Worm (Caenorhabditis elegans) whole organism, L2 larva: ENCODE data around the gene C52G5.2.
A peak's percentile ranks its signal among the peaks of the same experiment; 100 is the strongest.

Experiments
- C34F6.9 ChIP-seq: fragments of 150-350 bp; optimal IDR thresholded peaks from 2 replicates; lab custom pipeline; 2014; ENCODE audit warnings: missing biosample characterization, missing genetic modification characterization
- F13H6.1 ChIP-seq: sonication (generic microtip); optimal IDR thresholded peaks from 2 replicates; lab custom pipeline; 2016; ENCODE audit warnings: missing genetic modification characterization, missing compliant biosample characterization
- R02D3.7 ChIP-seq: fragments of 150-350 bp; optimal IDR thresholded peaks from 2 replicates; lab custom pipeline; 2014; ENCODE audit warnings: missing biosample characterization, missing genetic modification characterization
- Y55F3AM.14 ChIP-seq: fragments of 200-800 bp; sonication (Bioruptor generic); optimal IDR thresholded peaks from 2 replicates; lab custom pipeline; 2018; ENCODE audit warnings: mild to moderate bottlenecking, missing genetic modification characterization, missing compliant biosample characterization
- ZK546.5 ChIP-seq: sonication (generic microtip); optimal IDR thresholded peaks from 2 replicates; lab custom pipeline; 2017; ENCODE audit warnings: missing biosample characterization, missing genetic modification characterization
- alr-1 ChIP-seq: fragments of 150-350 bp; optimal IDR thresholded peaks from 2 replicates; lab custom pipeline; 2014; ENCODE audit warnings: missing biosample characterization, missing genetic modification characterization
- aly-2 ChIP-seq: fragments of 150-350 bp; optimal IDR thresholded peaks from 2 replicates; lab custom pipeline; 2014; ENCODE audit warnings: missing biosample characterization, missing genetic modification characterization
- ama-1 ChIP-seq: fragments of 150-350 bp; optimal IDR thresholded peaks from 2 replicates; lab custom pipeline; 2018; ENCODE audit warnings: inconsistent platforms
- blmp-1 ChIP-seq: sonication (generic microtip); optimal IDR thresholded peaks from 2 replicates; lab custom pipeline; 2017; ENCODE audit warnings: missing genetic modification characterization, mild to moderate bottlenecking, missing compliant biosample characterization, antibody characterized with exemption, moderate library complexity; ENCODE audit not compliant: insufficient read depth
- ceh-16 ChIP-seq: fragments of 150-350 bp; optimal IDR thresholded peaks from 2 replicates; lab custom pipeline; 2014; ENCODE audit warnings: missing biosample characterization, missing genetic modification characterization
- ceh-82 ChIP-seq: fragments of 150-350 bp; optimal IDR thresholded peaks from 2 replicates; lab custom pipeline; 2014; ENCODE audit warnings: missing biosample characterization, missing genetic modification characterization
- crh-2 ChIP-seq: sonication (generic microtip); optimal IDR thresholded peaks from 2 replicates; lab custom pipeline; 2017; ENCODE audit warnings: missing biosample characterization, missing genetic modification characterization
- dmd-4 ChIP-seq: sonication (generic microtip); optimal IDR thresholded peaks from 2 replicates; lab custom pipeline; 2017; ENCODE audit warnings: missing biosample characterization, missing genetic modification characterization
- egl-27 ChIP-seq: sonication (generic microtip); optimal IDR thresholded peaks from 3 replicates; lab custom pipeline; 2017; ENCODE audit warnings: missing biosample characterization, missing genetic modification reagents, missing genetic modification characterization
- elt-1 ChIP-seq: fragments of 150-350 bp; optimal IDR thresholded peaks from 2 replicates; lab custom pipeline; 2014; ENCODE audit warnings: missing biosample characterization, missing genetic modification characterization
- elt-3 ChIP-seq: sonication (generic microtip); optimal IDR thresholded peaks from 2 replicates; lab custom pipeline; 2017; ENCODE audit warnings: missing biosample characterization, missing genetic modification characterization
- fos-1 ChIP-seq: fragments of 150-350 bp; optimal IDR thresholded peaks from 2 replicates; lab custom pipeline; 2014; ENCODE audit warnings: missing biosample characterization, missing genetic modification characterization
- gmeb-1 ChIP-seq: fragments of 150-350 bp; optimal IDR thresholded peaks from 2 replicates; lab custom pipeline; 2014; ENCODE audit warnings: missing biosample characterization, missing genetic modification characterization
- lin-11 ChIP-seq: fragments of 150-350 bp; sonication (generic microtip); optimal IDR thresholded peaks from 2 replicates; lab custom pipeline; 2014; ENCODE audit warnings: missing biosample characterization, missing genetic modification characterization, inconsistent platforms, mixed read lengths
- lin-13 ChIP-seq: fragments of 150-350 bp; optimal IDR thresholded peaks from 2 replicates; lab custom pipeline; 2014; ENCODE audit warnings: missing biosample characterization, missing genetic modification reagents, missing genetic modification characterization
- lin-39 ChIP-seq: fragments of 150-350 bp; optimal IDR thresholded peaks from 2 replicates; lab custom pipeline; 2014; ENCODE audit warnings: missing biosample characterization, missing genetic modification reagents, missing genetic modification characterization
- lsy-2 ChIP-seq, 2 experiments: fragments of 150-350 bp in 1 of 2; sonication (generic microtip) in 1 of 2; optimal IDR thresholded peaks; 2 replicates each; lab custom pipeline; 2014 to 2017; ENCODE audit warnings: missing biosample characterization in 2 of 2, missing genetic modification characterization in 2 of 2
- mab-5 ChIP-seq: fragments of 150-350 bp; optimal IDR thresholded peaks from 2 replicates; lab custom pipeline; 2014; ENCODE audit warnings: missing biosample characterization, missing genetic modification characterization
- mbf-1 ChIP-seq: sonication (generic microtip); optimal IDR thresholded peaks from 2 replicates; lab custom pipeline; 2017; ENCODE audit warnings: missing biosample characterization, missing genetic modification characterization
- mdl-1 ChIP-seq, 2 experiments: fragments of 150-350 bp in 1 of 2; sonication (generic microtip) in 1 of 2; optimal IDR thresholded peaks; 2 replicates each; lab custom pipeline; 2017; ENCODE audit warnings: missing biosample characterization in 2 of 2, missing genetic modification characterization in 2 of 2
- nhr-10 ChIP-seq: sonication (generic microtip); optimal IDR thresholded peaks from 2 replicates; lab custom pipeline; 2017; ENCODE audit warnings: missing biosample characterization, missing genetic modification characterization
- nhr-11 ChIP-seq: fragments of 150-350 bp; optimal IDR thresholded peaks from 2 replicates; lab custom pipeline; 2014; ENCODE audit warnings: missing biosample characterization, missing genetic modification characterization
- nhr-12 ChIP-seq: fragments of 150-350 bp; optimal IDR thresholded peaks from 2 replicates; lab custom pipeline; 2014; ENCODE audit warnings: missing biosample characterization, missing genetic modification characterization
- nhr-129 ChIP-seq: fragments of 150-350 bp; optimal IDR thresholded peaks from 2 replicates; lab custom pipeline; 2014; ENCODE audit warnings: missing biosample characterization, missing genetic modification characterization
- nhr-21 ChIP-seq: fragments of 150-350 bp; optimal IDR thresholded peaks from 2 replicates; lab custom pipeline; 2014; ENCODE audit warnings: missing biosample characterization, missing genetic modification characterization
- nhr-23 ChIP-seq: fragments of 150-350 bp; optimal IDR thresholded peaks from 2 replicates; lab custom pipeline; 2014; ENCODE audit warnings: missing biosample characterization, missing genetic modification reagents, missing genetic modification characterization
- nhr-237 ChIP-seq: fragments of 150-350 bp; optimal IDR thresholded peaks from 2 replicates; lab custom pipeline; 2014; ENCODE audit warnings: missing biosample characterization, missing genetic modification characterization
- nhr-25 ChIP-seq: fragments of 150-350 bp; sonication (generic microtip); optimal IDR thresholded peaks from 3 replicates; lab custom pipeline; 2014; ENCODE audit warnings: missing biosample characterization, missing genetic modification characterization
- nhr-6 ChIP-seq: fragments of 150-350 bp; optimal IDR thresholded peaks from 2 replicates; lab custom pipeline; 2014; ENCODE audit warnings: missing biosample characterization, missing genetic modification characterization
- nhr-77 ChIP-seq: fragments of 150-350 bp; optimal IDR thresholded peaks from 2 replicates; lab custom pipeline; 2014; ENCODE audit warnings: missing biosample characterization, missing genetic modification characterization
- peb-1 ChIP-seq: fragments of 150-350 bp; optimal IDR thresholded peaks from 2 replicates; lab custom pipeline; 2014; ENCODE audit warnings: missing biosample characterization, missing genetic modification characterization
- sem-4 ChIP-seq: fragments of 150-350 bp; optimal IDR thresholded peaks from 2 replicates; lab custom pipeline; 2014; ENCODE audit warnings: missing biosample characterization, missing genetic modification reagents, missing genetic modification characterization
- skn-1 ChIP-seq: sonication (generic microtip); optimal IDR thresholded peaks from 2 replicates; lab custom pipeline; 2017; ENCODE audit warnings: missing biosample characterization, missing genetic modification characterization
- sma-3 ChIP-seq: sonication (generic microtip); optimal IDR thresholded peaks from 2 replicates; lab custom pipeline; 2016; ENCODE audit warnings: missing genetic modification reagents, missing genetic modification characterization, missing compliant biosample characterization
- sma-9 ChIP-seq, 2 experiments: fragments of 150-350 bp in 1 of 2; sonication (generic microtip) in 1 of 2; optimal IDR thresholded peaks; 2 replicates each; lab custom pipeline; 2014 to 2016; ENCODE audit warnings: missing genetic modification characterization in 2 of 2, mild to moderate bottlenecking in 1 of 2, missing biosample characterization in 1 of 2, missing compliant biosample characterization in 1 of 2, missing genetic modification reagents in 1 of 2, moderate library complexity in 1 of 2
- snpc-4 ChIP-seq: fragments of 150-350 bp; optimal IDR thresholded peaks from 2 replicates; lab custom pipeline; 2014; ENCODE audit warnings: missing biosample characterization, missing genetic modification characterization
- unc-39 ChIP-seq: fragments of 150-350 bp; optimal IDR thresholded peaks from 2 replicates; lab custom pipeline; 2014; ENCODE audit warnings: missing biosample characterization, missing genetic modification characterization
- unc-55 ChIP-seq: fragments of 150-350 bp; sonication (generic microtip); optimal IDR thresholded peaks from 3 replicates; lab custom pipeline; 2014; ENCODE audit warnings: missing biosample characterization, missing genetic modification reagents, missing genetic modification characterization
- unc-62 ChIP-seq: fragments of 150-350 bp; optimal IDR thresholded peaks from 2 replicates; lab custom pipeline; 2014; ENCODE audit warnings: missing biosample characterization, missing genetic modification reagents, missing genetic modification characterization
- zag-1 ChIP-seq: fragments of 150-350 bp; optimal IDR thresholded peaks from 2 replicates; lab custom pipeline; 2014; ENCODE audit warnings: missing biosample characterization, missing genetic modification characterization
- ztf-1 ChIP-seq: fragments of 200-800 bp; sonication (Bioruptor generic); conservative IDR thresholded peaks from 2 replicates; pipeline ENCODE4 v1.3.6; 2022; ENCODE audit warnings: missing genetic modification characterization, missing compliant biosample characterization
- ztf-11 ChIP-seq: sonication (generic microtip); optimal IDR thresholded peaks from 2 replicates; lab custom pipeline; 2017; ENCODE audit warnings: missing biosample characterization, missing genetic modification characterization
- ztf-4 ChIP-seq: fragments of 150-350 bp; optimal IDR thresholded peaks from 2 replicates; lab custom pipeline; 2014; ENCODE audit warnings: missing biosample characterization, missing genetic modification characterization

The C52G5.2 gene

DNA sequence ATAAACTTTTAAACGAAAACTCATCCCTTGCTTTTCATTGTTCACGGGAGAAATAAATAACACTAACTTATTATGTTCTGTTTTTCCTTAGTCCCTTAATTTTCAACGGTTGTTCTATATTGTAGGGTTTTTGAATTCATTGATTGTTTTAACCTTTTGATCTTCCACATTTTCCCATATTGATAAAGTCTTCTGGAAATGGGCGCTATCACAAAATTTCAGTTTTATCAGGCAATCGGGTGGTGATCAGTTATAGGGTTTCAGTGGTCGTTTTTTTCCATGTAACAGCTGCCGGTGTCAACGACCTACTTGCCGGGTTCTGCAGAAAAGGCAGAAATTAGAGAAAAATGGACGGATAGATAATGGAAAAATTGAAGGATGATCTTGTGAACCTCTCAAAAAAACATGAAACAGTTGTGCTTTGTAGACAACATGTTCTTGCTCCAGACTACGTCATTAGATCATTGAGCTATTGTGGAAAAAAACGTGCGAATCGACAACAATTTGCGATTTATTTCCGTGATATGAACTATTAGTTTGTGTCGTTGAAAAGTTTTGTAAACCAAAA lies 26.8 kb downstream of the C52G5.2 start (continued):
- TF ChIP-seq ama-1 (no peak), ceh-82 (no peak), sma-9 (GFP tag; optimal IDR thresholded peaks at IDR 0.05; lab: Kevin White, UChicago) (peak; percentile 62), sma-9 (tag; optimal IDR thresholded peaks at IDR 0.05; lab: Kevin White, UChicago) (no peak), peb-1 (no peak), nhr-6 (tag; lab: Kevin White, UChicago) (no peak), nhr-12 (no peak), nhr-129 (tag; lab: Kevin White, UChicago) (peak; percentile 64), nhr-77 (tag; lab: Kevin White, UChicago) (no peak)

DNA sequence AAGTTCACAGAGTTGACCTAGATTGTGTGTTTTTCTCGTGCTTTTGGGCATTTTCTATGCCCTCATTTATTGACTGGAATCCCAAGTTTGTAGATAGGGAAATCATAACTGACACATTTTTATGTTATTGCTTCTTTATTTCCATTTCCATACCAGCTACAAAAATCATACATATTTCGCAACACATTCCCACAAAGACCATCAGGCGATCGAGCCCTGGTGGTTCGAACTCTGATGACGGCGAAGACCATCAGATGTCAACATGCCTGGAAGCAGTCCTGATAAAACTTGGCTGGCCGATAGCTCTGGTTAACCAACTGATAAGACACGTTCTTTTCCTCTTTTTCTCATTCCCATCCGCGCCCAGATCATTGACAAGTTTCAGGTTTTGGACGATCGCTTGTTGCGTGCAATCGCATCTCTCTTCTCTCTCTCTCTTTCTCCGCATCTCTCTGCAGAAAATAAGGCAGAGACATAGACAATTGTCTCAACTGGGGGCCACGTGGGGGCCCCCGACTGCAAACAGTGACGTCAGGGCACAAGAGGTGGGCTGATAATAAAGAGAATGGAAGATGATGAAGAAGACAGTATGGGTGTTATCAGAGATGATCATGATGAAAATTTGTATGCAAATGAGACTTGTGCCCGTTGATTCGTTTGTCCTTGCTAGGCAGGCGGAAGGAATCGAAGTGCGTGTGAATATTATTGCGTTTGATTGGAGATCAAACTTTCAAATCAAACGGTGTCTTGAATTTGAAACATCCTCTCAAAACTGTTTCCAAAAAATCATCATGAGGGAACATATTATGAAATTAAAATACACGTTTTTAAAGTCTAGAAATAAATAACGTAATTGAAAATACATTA lies 29.1 kb downstream of the C52G5.2 start:
- TF ChIP-seq unc-62 (GFP tag; lab: Kevin White, UChicago) (no peak), lin-39 (no peak), skn-1 (tag; lab: Kevin White, UChicago) (peak; percentile 49), peb-1 (no peak), C34F6.9 (tag; lab: Kevin White, UChicago) (peak; percentile 66), ztf-4 (tag; lab: Kevin White, UChicago) (peak; percentile 88), dmd-4 (tag; lab: Kevin White, UChicago) (no peak), ztf-1 (GFP tag; lab: Robert Waterston, UW) (no peak), mab-5 (tag; lab: Kevin White, UChicago) (peak; percentile 1), gmeb-1 (tag; lab: Kevin White, UChicago) (peak; percentile 77), elt-1 (no peak), lin-13 (GFP tag; lab: Kevin White, UChicago) (peak; percentile 74), blmp-1 (tag; lab: Kevin White, UChicago) (peak; percentile 72), ceh-16 (tag; lab: Kevin White, UChicago) (no peak), nhr-10 (peak; percentile 64), nhr-23 (tag; lab: Kevin White, UChicago) (no peak), mbf-1 (tag; lab: Kevin White, UChicago) (no peak), ama-1 (no peak), ZK546.5 (tag; lab: Kevin White, UChicago) (no peak), ztf-11 (tag; lab: Kevin White, UChicago) (no peak), nhr-21 (tag; lab: Kevin White, UChicago) (peak; percentile 96), snpc-4 (tag; lab: Kevin White, UChicago) (no peak), lin-11 (tag; lab: Kevin White, UChicago) (no peak), mdl-1 (tag; optimal IDR thresholded peaks at IDR 0.05; lab: Kevin White, UChicago) (peak; percentile 99), aly-2 (tag; lab: Kevin White, UChicago) (no peak), fos-1 (tag; lab: Kevin White, UChicago) (peak; percentile 97), nhr-129 (tag; lab: Kevin White, UChicago) (peak; percentile 90), nhr-25 (peak; percentile 92), ceh-82 (no peak), nhr-11 (tag; lab: Kevin White, UChicago) (no peak), Y55F3AM.14 (GFP tag; lab: Kevin White, UChicago) (peak; percentile 90), nhr-237 (tag; lab: Kevin White, UChicago) (no peak), nhr-12 (no peak), unc-39 (tag; lab: Kevin White, UChicago) (no peak), egl-27 (tag; lab: Kevin White, UChicago) (peak; percentile 93), elt-3 (tag; lab: Kevin White, UChicago) (no peak), unc-55 (no peak), sma-3 (GFP tag; lab: Kevin White, UChicago) (peak; percentile 98), R02D3.7 (tag; lab: Kevin White, UChicago) (no peak), sem-4 (tag; lab: Kevin White, UChicago) (peak; percentile 80), F13H6.1 (tag; lab: Kevin White, UChicago) (peak; percentile 98), lsy-2 (tag; optimal IDR thresholded peaks at IDR 0.05; lab: Kevin White, UChicago) (peak; percentile 23 to 79), alr-1 (tag; lab: Kevin White, UChicago) (no peak), sma-9 (GFP tag; optimal IDR thresholded peaks at IDR 0.05; lab: Kevin White, UChicago) (peak; percentile 99), sma-9 (tag; optimal IDR thresholded peaks at IDR 0.05; lab: Kevin White, UChicago) (peak; percentile 90), crh-2 (tag; lab: Kevin White, UChicago) (peak; percentile 97), nhr-77 (tag; lab: Kevin White, UChicago) (peak; percentile 63), nhr-6 (tag; lab: Kevin White, UChicago) (peak; percentile 29), zag-1 (no peak)
- TF ChIP-seq, all 48 proteins: peak for 23
